Worm (Caenorhabditis elegans) whole organism, young adult: ENCODE data around the gene clk-2.

Experiments used
- B0019.2 ChIP-seq: fragments of 200-800 bp; sonication (Bioruptor generic); conservative IDR thresholded peaks from 2 replicates; pipeline ENCODE4 v1.3.6; 2022; ENCODE audit warnings: missing genetic modification reagents, missing genetic modification characterization, missing compliant biosample characterization
- D2030.7 ChIP-seq: fragments of 200-800 bp; sonication (Bioruptor generic); IDR thresholded peaks from 2 replicates; pipeline ENCODE4 v1.3.6; 2022; ENCODE audit warnings: missing genetic modification reagents, missing genetic modification characterization, missing compliant biosample characterization
- F33H1.4 ChIP-seq: fragments of 200-800 bp; sonication (Bioruptor generic); IDR thresholded peaks from 2 replicates; pipeline ENCODE4 v1.3.6; 2022; ENCODE audit warnings: missing genetic modification reagents, missing genetic modification characterization, missing compliant biosample characterization
- F52B5.7 ChIP-seq: sonication (generic microtip); optimal IDR thresholded peaks from 2 replicates; lab custom pipeline; 2016; ENCODE audit warnings: mild to moderate bottlenecking, missing genetic modification characterization, missing compliant biosample characterization
- K11D2.4 ChIP-seq: fragments of 200-800 bp; sonication (Bioruptor generic); IDR thresholded peaks from 2 replicates; pipeline ENCODE4 v1.3.6; 2022; ENCODE audit warnings: missing genetic modification reagents, missing genetic modification characterization, missing compliant biosample characterization
- T26A5.8 ChIP-seq: sonication (generic microtip); optimal IDR thresholded peaks from 2 replicates; lab custom pipeline; 2016; ENCODE audit warnings: missing genetic modification characterization, missing compliant biosample characterization
- Y79H2A.3 ChIP-seq: fragments of 200-800 bp; sonication (Bioruptor generic); conservative IDR thresholded peaks from 2 replicates; pipeline ENCODE4 v1.3.6; 2022; ENCODE audit warnings: missing genetic modification reagents, missing genetic modification characterization, missing compliant biosample characterization
- atf-7 ChIP-seq: sonication (generic microtip); optimal IDR thresholded peaks from 2 replicates; lab custom pipeline; 2017; ENCODE audit warnings: mild to moderate bottlenecking, missing genetic modification characterization, missing compliant biosample characterization
- athp-1 ChIP-seq: sonication (generic microtip); optimal IDR thresholded peaks from 2 replicates; lab custom pipeline; 2017; ENCODE audit warnings: mild to moderate bottlenecking, missing genetic modification characterization, missing compliant biosample characterization
- attf-6 ChIP-seq: fragments of 200-800 bp; sonication (Bioruptor generic); IDR thresholded peaks from 2 replicates; pipeline ENCODE4 v1.3.6; 2022; ENCODE audit warnings: missing genetic modification reagents, missing genetic modification characterization, missing compliant biosample characterization
- ccch-3 ChIP-seq: fragments of 200-800 bp; sonication (Bioruptor generic); optimal IDR thresholded peaks from 2 replicates; lab custom pipeline; 2018; ENCODE audit warnings: mild to moderate bottlenecking, missing genetic modification characterization, missing compliant biosample characterization
- cebp-1 ChIP-seq, 2 experiments: fragments of 200-800 bp in 1 of 2; sonication (Bioruptor generic) in 1 of 2; sonication (generic microtip) in 1 of 2; IDR thresholded peaks in 1 of 2; optimal IDR thresholded peaks in 1 of 2; 2 replicates each; pipeline versions ENCODE4 v1.3.6 to Lab custom; 2017 to 2022; ENCODE audit warnings: missing compliant biosample characterization in 2 of 2, missing genetic modification characterization in 2 of 2, mild to moderate bottlenecking in 1 of 2, missing genetic modification reagents in 1 of 2, moderate library complexity in 1 of 2
- cebp-2 ChIP-seq: fragments of 200-800 bp; sonication (Bioruptor generic); IDR thresholded peaks from 2 replicates; pipeline ENCODE4 v1.3.6; 2022; ENCODE audit warnings: missing genetic modification characterization, missing compliant biosample characterization
- ceh-58 ChIP-seq: fragments of 200-800 bp; sonication (Bioruptor generic); IDR thresholded peaks from 2 replicates; pipeline ENCODE4 v1.3.6; 2022; ENCODE audit warnings: missing genetic modification characterization, missing compliant biosample characterization
- ceh-79 ChIP-seq: sonication (generic microtip); optimal IDR thresholded peaks from 2 replicates; lab custom pipeline; 2017; ENCODE audit warnings: mild to moderate bottlenecking, missing genetic modification characterization, missing compliant biosample characterization
- die-1 ChIP-seq: sonication (generic microtip); optimal IDR thresholded peaks from 2 replicates; lab custom pipeline; 2016; ENCODE audit warnings: missing genotype, mild to moderate bottlenecking, missing genetic modification characterization, missing compliant biosample characterization
- dox-1 ChIP-seq: fragments of 200-800 bp; sonication (Bioruptor generic); IDR thresholded peaks from 2 replicates; pipeline ENCODE4 v1.3.6; 2022; ENCODE audit warnings: missing genetic modification reagents, missing genetic modification characterization, missing compliant biosample characterization
- dpff-1 ChIP-seq: sonication (generic microtip); optimal IDR thresholded peaks from 2 replicates; lab custom pipeline; 2017; ENCODE audit warnings: mild to moderate bottlenecking, missing genetic modification characterization, missing compliant biosample characterization
- dpl-1 ChIP-seq: fragments of 150-350 bp; optimal IDR thresholded peaks from 2 replicates; lab custom pipeline; 2014; ENCODE audit warnings: missing biosample characterization, missing genetic modification reagents, missing genetic modification characterization
- egl-44 ChIP-seq: fragments of 200-800 bp; sonication (Bioruptor generic); IDR thresholded peaks from 2 replicates; pipeline ENCODE4 v1.3.6; 2022; ENCODE audit warnings: missing genetic modification reagents, missing genetic modification characterization, missing compliant biosample characterization
- ekl-4 ChIP-seq: fragments of 200-800 bp; sonication (Bioruptor generic); IDR thresholded peaks from 2 replicates; pipeline ENCODE4 v1.3.6; 2022; ENCODE audit warnings: missing genetic modification reagents, missing genetic modification characterization, missing compliant biosample characterization
- ets-4 ChIP-seq: fragments of 200-800 bp; sonication (Bioruptor generic); optimal IDR thresholded peaks from 2 replicates; lab custom pipeline; 2018; ENCODE audit warnings: mild to moderate bottlenecking, missing genetic modification characterization, missing compliant biosample characterization
- fkh-3 ChIP-seq: sonication (generic microtip); optimal IDR thresholded peaks from 2 replicates; lab custom pipeline; 2016; ENCODE audit warnings: mild to moderate bottlenecking, missing genetic modification characterization, missing compliant biosample characterization
- him-1 ChIP-seq: sonication (generic microtip); optimal IDR thresholded peaks from 2 replicates; lab custom pipeline; 2016; ENCODE audit warnings: missing genotype, missing genetic modification reagents, missing genetic modification characterization, missing compliant biosample characterization
- hlh-26 ChIP-seq: fragments of 200-800 bp; sonication (Bioruptor generic); conservative IDR thresholded peaks from 2 replicates; pipeline ENCODE4 v1.3.6; 2022; ENCODE audit warnings: missing genetic modification reagents, missing genetic modification characterization, missing compliant biosample characterization
- let-607 ChIP-seq, 2 experiments: fragments of 200-800 bp in 1 of 2; sonication (Bioruptor generic) in 1 of 2; sonication (generic microtip) in 1 of 2; optimal IDR thresholded peaks; 2 replicates each; lab custom pipeline; 2016 to 2018; ENCODE audit warnings: mild to moderate bottlenecking in 2 of 2, missing compliant biosample characterization in 2 of 2, missing genetic modification characterization in 2 of 2, moderate library complexity in 2 of 2, missing genotype in 1 of 2
- lin-26 ChIP-seq: fragments of 200-800 bp; sonication (Bioruptor generic); IDR thresholded peaks from 2 replicates; pipeline ENCODE4 v1.3.6; 2022; ENCODE audit warnings: missing genetic modification reagents, missing genetic modification characterization, missing compliant biosample characterization
- lin-35 ChIP-seq, 3 experiments: fragments of 150-350 bp in 2 of 3; sonication (generic microtip) in 1 of 3; optimal IDR thresholded peaks; 2 replicates each; lab custom pipeline; 2014 to 2018; ENCODE audit warnings: missing biosample characterization in 3 of 3, missing genetic modification characterization in 3 of 3, missing genetic modification reagents in 3 of 3
- madf-10 ChIP-seq: sonication (generic microtip); optimal IDR thresholded peaks from 2 replicates; lab custom pipeline; 2016; ENCODE audit warnings: mild to moderate bottlenecking, missing genetic modification characterization, missing compliant biosample characterization
- madf-3 ChIP-seq: fragments of 200-800 bp; sonication (Bioruptor generic); IDR thresholded peaks from 2 replicates; pipeline ENCODE4 v1.3.6; 2022; ENCODE audit warnings: missing genetic modification reagents, missing genetic modification characterization, missing compliant biosample characterization
- mes-4 ChIP-seq: sonication (generic microtip); optimal IDR thresholded peaks from 2 replicates; lab custom pipeline; 2016; ENCODE audit warnings: missing genotype, missing genetic modification characterization, missing compliant biosample characterization
- mxl-1 ChIP-seq: sonication (generic microtip); optimal IDR thresholded peaks from 2 replicates; lab custom pipeline; 2016; ENCODE audit warnings: missing genetic modification characterization, missing compliant biosample characterization
- nhr-179 ChIP-seq: sonication (generic microtip); optimal IDR thresholded peaks from 2 replicates; lab custom pipeline; 2016; ENCODE audit warnings: mild to moderate bottlenecking, missing genetic modification characterization, missing compliant biosample characterization
- nhr-27 ChIP-seq: fragments of 200-800 bp; sonication (Bioruptor generic); optimal IDR thresholded peaks from 2 replicates; lab custom pipeline; 2018; ENCODE audit warnings: mild to moderate bottlenecking, missing genetic modification characterization, moderate library complexity, missing compliant biosample characterization
- nhr-80 ChIP-seq: sonication (generic microtip); optimal IDR thresholded peaks from 2 replicates; lab custom pipeline; 2016; ENCODE audit warnings: missing genetic modification characterization, missing compliant biosample characterization
- pbrm-1 ChIP-seq: fragments of 200-800 bp; sonication (Bioruptor generic); IDR thresholded peaks from 2 replicates; pipeline ENCODE4 v1.3.6; 2022; ENCODE audit warnings: missing genetic modification reagents, missing genetic modification characterization, missing compliant biosample characterization
- pha-4 ChIP-seq: fragments of 150-350 bp; sonication (generic microtip); optimal IDR thresholded peaks from 2 replicates; lab custom pipeline; 2014; ENCODE audit warnings: missing biosample characterization, missing genetic modification reagents, missing genetic modification characterization
- rcor-1 ChIP-seq: fragments of 200-800 bp; sonication (Bioruptor generic); IDR thresholded peaks from 2 replicates; pipeline ENCODE4 v1.3.6; 2022; ENCODE audit warnings: missing genetic modification reagents, missing genetic modification characterization, missing compliant biosample characterization
- rec-8 ChIP-seq, 2 experiments: sonication (generic microtip); optimal IDR thresholded peaks; 2 replicates each; lab custom pipeline; 2016; ENCODE audit warnings: mild to moderate bottlenecking in 2 of 2, missing genetic modification characterization in 2 of 2, missing genetic modification reagents in 2 of 2, missing genotype in 2 of 2, missing biosample characterization in 1 of 2, missing compliant biosample characterization in 1 of 2, moderate library complexity in 1 of 2
- repo-1 ChIP-seq: sonication (generic microtip); optimal IDR thresholded peaks from 2 replicates; lab custom pipeline; 2017; ENCODE audit warnings: mild to moderate bottlenecking, missing genetic modification characterization, missing compliant biosample characterization
- sea-2 ChIP-seq: fragments of 200-800 bp; sonication (Bioruptor generic); IDR thresholded peaks from 2 replicates; pipeline ENCODE4 v1.3.6; 2022; ENCODE audit warnings: missing genetic modification characterization, missing compliant biosample characterization
- snpc-1.1 ChIP-seq: sonication (generic microtip); optimal IDR thresholded peaks from 2 replicates; lab custom pipeline; 2017; ENCODE audit warnings: missing genetic modification characterization, mild to moderate bottlenecking, missing compliant biosample characterization, antibody characterized with exemption, moderate library complexity, missing genotype, missing genetic modification reagents; ENCODE audit not compliant: insufficient read depth
- snpc-1.3 ChIP-seq: sonication (generic microtip); optimal IDR thresholded peaks from 2 replicates; lab custom pipeline; 2017; ENCODE audit warnings: missing genetic modification characterization, mild to moderate bottlenecking, missing compliant biosample characterization, antibody characterized with exemption, moderate library complexity, missing genotype, missing genetic modification reagents; ENCODE audit not compliant: insufficient read depth
- sptf-2 ChIP-seq: fragments of 200-800 bp; sonication (Bioruptor generic); optimal IDR thresholded peaks from 2 replicates; lab custom pipeline; 2018; ENCODE audit warnings: mild to moderate bottlenecking, missing genetic modification characterization, missing compliant biosample characterization
- tbp1 ChIP-seq: fragments of 200-800 bp; sonication (Bioruptor generic); optimal IDR thresholded peaks from 2 replicates; lab custom pipeline; 2018; ENCODE audit warnings: mild to moderate bottlenecking, missing genetic modification characterization, missing compliant biosample characterization
- unc-130 ChIP-seq: sonication (generic microtip); optimal IDR thresholded peaks from 2 replicates; lab custom pipeline; 2016; ENCODE audit warnings: missing genetic modification reagents, missing genetic modification characterization, missing compliant biosample characterization
- zfh-2 ChIP-seq: fragments of 200-800 bp; sonication (Bioruptor generic); conservative IDR thresholded peaks from 2 replicates; pipeline ENCODE4 v1.3.6; 2022; ENCODE audit warnings: missing genetic modification reagents, missing genetic modification characterization, missing compliant biosample characterization
- ztf-18 ChIP-seq: sonication (generic microtip); optimal IDR thresholded peaks from 2 replicates; lab custom pipeline; 2016; ENCODE audit warnings: missing genotype, mild to moderate bottlenecking, missing genetic modification characterization, missing compliant biosample characterization
- ztf-3 ChIP-seq: fragments of 200-800 bp; sonication (Bioruptor generic); optimal IDR thresholded peaks from 2 replicates; lab custom pipeline; 2018; ENCODE audit warnings: mild to moderate bottlenecking, missing genetic modification characterization, missing compliant biosample characterization

Gene clk-2

DNA sequence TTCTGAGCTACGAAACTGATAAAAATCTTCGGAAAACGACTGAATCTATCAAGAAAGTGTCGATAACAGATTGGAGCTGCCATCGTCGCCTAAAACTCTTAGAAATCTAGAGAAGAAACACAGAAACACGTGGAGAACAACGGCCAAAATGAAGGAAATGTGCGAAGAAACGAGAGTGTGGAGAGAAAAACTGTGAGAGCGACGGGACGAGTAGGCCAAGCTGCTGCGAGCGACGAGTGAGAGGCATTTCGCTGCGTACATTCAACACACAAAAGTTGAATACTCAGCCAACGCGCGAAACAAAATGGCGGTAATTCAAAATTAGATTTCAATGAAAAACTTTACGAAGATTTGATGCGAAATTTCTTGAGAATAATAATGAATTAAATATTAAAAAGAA lies 20.0 kb downstream of the clk-2 start (continued):
- TF ChIP-seq ekl-4 (peak; percentile 71), ztf-18 (tag; lab: Kevin White, UChicago) (peak; percentile 91), F33H1.4 (peak; percentile 50), T26A5.8 (no peak), dpl-1 (GFP tag; lab: Kevin White, UChicago) (peak; percentile 99), rcor-1 (GFP tag; lab: Robert Waterston, UW) (peak; percentile 75), rec-8 (tag; optimal IDR thresholded peaks at IDR 0.05; lab: Kevin White, UChicago) (no peak), hlh-26 (GFP tag; lab: Robert Waterston, UW) (no peak), nhr-27 (no peak), egl-44 (GFP tag; lab: Robert Waterston, UW) (no peak; the same call in 1 of the 2 replicates), fkh-3 (tag; lab: Kevin White, UChicago) (no peak), lin-26 (GFP tag; lab: Robert Waterston, UW) (no peak), F52B5.7 (tag; lab: Kevin White, UChicago) (no peak), pha-4 (tag; lab: Kevin White, UChicago) (no peak), lin-35 (GFP tag; optimal IDR thresholded peaks at IDR 0.05; lab: Kevin White, UChicago) (peak; percentile 80 to 94 (median 89)), ceh-79 (tag; lab: Kevin White, UChicago) (no peak), nhr-80 (tag; lab: Kevin White, UChicago) (peak; percentile 99), tbp1 (GFP tag; lab: Kevin White, UChicago) (peak; percentile 56), nhr-179 (tag; lab: Kevin White, UChicago) (no peak), madf-10 (tag; lab: Kevin White, UChicago) (peak; percentile 84), sptf-2 (GFP tag; lab: Kevin White, UChicago) (no peak), dox-1 (GFP tag; lab: Robert Waterston, UW) (peak; percentile 84), atf-7 (tag; lab: Kevin White, UChicago) (peak; percentile 51), ceh-58 (GFP tag; lab: Robert Waterston, UW) (no peak), mxl-1 (tag; lab: Kevin White, UChicago) (no peak), zfh-2 (peak; percentile 87), dpff-1 (tag; lab: Kevin White, UChicago) (no peak), him-1 (no peak), die-1 (peak; percentile 30), mes-4 (tag; lab: Kevin White, UChicago) (no peak), cebp-1 (GFP tag; IDR thresholded peaks at IDR 0.05; lab: Robert Waterston, UW) (no peak), cebp-1 (tag; optimal IDR thresholded peaks at IDR 0.05; lab: Kevin White, UChicago) (peak; percentile 81), B0019.2 (GFP tag; lab: Robert Waterston, UW) (no peak), D2030.7 (GFP tag; lab: Robert Waterston, UW) (peak; percentile 57; the same call in 1 of the 2 replicates), cebp-2 (GFP tag; lab: Robert Waterston, UW) (no peak), ztf-3 (no peak), snpc-1.3 (tag; lab: Kevin White, UChicago) (peak; percentile 39), ccch-3 (GFP tag; lab: Kevin White, UChicago) (no peak), athp-1 (tag; lab: Kevin White, UChicago) (no peak), snpc-1.1 (tag; lab: Kevin White, UChicago) (no peak), madf-3 (peak; percentile 72; the same call in 1 of the 2 replicates), ets-4 (GFP tag; lab: Kevin White, UChicago) (no peak), K11D2.4 (peak; percentile 77), Y79H2A.3 (GFP tag; lab: Robert Waterston, UW) (no peak), attf-6 (GFP tag; lab: Robert Waterston, UW) (no peak), pbrm-1 (GFP tag; lab: Robert Waterston, UW) (peak; percentile 70), unc-130 (GFP tag; lab: Kevin White, UChicago) (peak; percentile 30), let-607 (tag; optimal IDR thresholded peaks at IDR 0.05; lab: Kevin White, UChicago) (peak; percentile 96), sea-2 (no peak), repo-1 (tag; lab: Kevin White, UChicago) (peak; percentile 53)
